Worm (Caenorhabditis elegans) whole organism, young adult: Measurements from ENCODE around the gene C54E4.4.

Experiments used
- B0035.1 ChIP-seq: sonication (generic microtip); optimal IDR thresholded peaks from 2 replicates; lab custom pipeline; 2016; ENCODE audit warnings: missing genetic modification characterization, mild to moderate bottlenecking, missing compliant biosample characterization, missing genotype, missing genetic modification reagents
- C06A6.2 ChIP-seq: fragments of 200-800 bp; sonication (Bioruptor generic); conservative IDR thresholded peaks from 2 replicates; pipeline ENCODE4 v1.3.6; 2022; ENCODE audit warnings: missing genetic modification characterization, missing compliant biosample characterization
- Y56A3A.18 ChIP-seq: fragments of 200-800 bp; sonication (Bioruptor generic); IDR thresholded peaks from 2 replicates; pipeline ENCODE4 v1.3.6; 2022; ENCODE audit warnings: missing genetic modification reagents, missing genetic modification characterization, missing compliant biosample characterization
- ZK185.1 ChIP-seq: sonication (generic microtip); optimal IDR thresholded peaks from 2 replicates; lab custom pipeline; 2016; ENCODE audit warnings: mild to moderate bottlenecking, missing genetic modification characterization, missing compliant biosample characterization; ENCODE audit not compliant: poor library complexity, severe bottlenecking
- aptf-3 ChIP-seq: fragments of 200-800 bp; sonication (Bioruptor generic); IDR thresholded peaks from 2 replicates; pipeline ENCODE4 v1.3.6; 2022; ENCODE audit warnings: missing genetic modification characterization, missing compliant biosample characterization
- bed-1 ChIP-seq: fragments of 200-800 bp; sonication (Bioruptor generic); IDR thresholded peaks from 2 replicates; pipeline ENCODE4 v1.3.6; 2022; ENCODE audit warnings: missing genetic modification reagents, missing genetic modification characterization, missing compliant biosample characterization
- bed-2 ChIP-seq: fragments of 200-800 bp; sonication (Bioruptor generic); IDR thresholded peaks from 2 replicates; pipeline ENCODE4 v1.3.6; 2022; ENCODE audit warnings: missing genetic modification reagents, missing genetic modification characterization, missing compliant biosample characterization
- die-1 ChIP-seq: sonication (generic microtip); optimal IDR thresholded peaks from 2 replicates; lab custom pipeline; 2016; ENCODE audit warnings: missing genotype, mild to moderate bottlenecking, missing genetic modification characterization, missing compliant biosample characterization
- ets-4 ChIP-seq: fragments of 200-800 bp; sonication (Bioruptor generic); optimal IDR thresholded peaks from 2 replicates; lab custom pipeline; 2018; ENCODE audit warnings: mild to moderate bottlenecking, missing genetic modification characterization, missing compliant biosample characterization
- gei-17 ChIP-seq: fragments of 200-800 bp; sonication (Bioruptor generic); optimal IDR thresholded peaks from 2 replicates; lab custom pipeline; 2018; ENCODE audit warnings: mild to moderate bottlenecking, missing genetic modification characterization, missing compliant biosample characterization
- hlh-12 ChIP-seq: sonication (generic microtip); optimal IDR thresholded peaks from 2 replicates; lab custom pipeline; 2016; ENCODE audit warnings: missing genetic modification characterization, missing compliant biosample characterization
- let-526 ChIP-seq: fragments of 200-800 bp; sonication (Bioruptor generic); IDR thresholded peaks from 2 replicates; pipeline ENCODE4 v1.3.6; 2022; ENCODE audit warnings: missing genetic modification reagents, missing genetic modification characterization, missing compliant biosample characterization
- lin-35 ChIP-seq, 3 experiments: fragments of 150-350 bp in 2 of 3; sonication (generic microtip) in 1 of 3; optimal IDR thresholded peaks; 2 replicates each; lab custom pipeline; 2014 to 2018; ENCODE audit warnings: missing biosample characterization in 3 of 3, missing genetic modification characterization in 3 of 3, missing genetic modification reagents in 3 of 3
- madf-10 ChIP-seq: sonication (generic microtip); optimal IDR thresholded peaks from 2 replicates; lab custom pipeline; 2016; ENCODE audit warnings: mild to moderate bottlenecking, missing genetic modification characterization, missing compliant biosample characterization
- madf-6 ChIP-seq: fragments of 200-800 bp; sonication (Bioruptor generic); IDR thresholded peaks from 2 replicates; pipeline ENCODE4 v1.3.6; 2022; ENCODE audit warnings: missing genetic modification reagents, missing genetic modification characterization, missing compliant biosample characterization
- mcd-1 ChIP-seq: fragments of 200-800 bp; sonication (Bioruptor generic); IDR thresholded peaks from 2 replicates; pipeline ENCODE4 v1.3.6; 2022; ENCODE audit warnings: missing genetic modification reagents, missing genetic modification characterization, missing compliant biosample characterization
- nfya-2 ChIP-seq: fragments of 200-800 bp; sonication (Bioruptor generic); IDR thresholded peaks from 2 replicates; pipeline ENCODE4 v1.3.6; 2022; ENCODE audit warnings: missing genetic modification reagents, missing genetic modification characterization, missing compliant biosample characterization
- nhr-179 ChIP-seq: sonication (generic microtip); optimal IDR thresholded peaks from 2 replicates; lab custom pipeline; 2016; ENCODE audit warnings: mild to moderate bottlenecking, missing genetic modification characterization, missing compliant biosample characterization
- nhr-27 ChIP-seq: fragments of 200-800 bp; sonication (Bioruptor generic); optimal IDR thresholded peaks from 2 replicates; lab custom pipeline; 2018; ENCODE audit warnings: mild to moderate bottlenecking, missing genetic modification characterization, moderate library complexity, missing compliant biosample characterization
- nhr-90 ChIP-seq: sonication (generic microtip); optimal IDR thresholded peaks from 2 replicates; lab custom pipeline; 2016; ENCODE audit warnings: missing genotype, mild to moderate bottlenecking, missing genetic modification characterization, missing compliant biosample characterization
- pbrm-1 ChIP-seq: fragments of 200-800 bp; sonication (Bioruptor generic); IDR thresholded peaks from 2 replicates; pipeline ENCODE4 v1.3.6; 2022; ENCODE audit warnings: missing genetic modification reagents, missing genetic modification characterization, missing compliant biosample characterization
- tbp1 ChIP-seq: fragments of 200-800 bp; sonication (Bioruptor generic); optimal IDR thresholded peaks from 2 replicates; lab custom pipeline; 2018; ENCODE audit warnings: mild to moderate bottlenecking, missing genetic modification characterization, missing compliant biosample characterization
- tbx-9 ChIP-seq: sonication (generic microtip); optimal IDR thresholded peaks from 2 replicates; lab custom pipeline; 2016; ENCODE audit warnings: borderline replicate concordance, missing genetic modification characterization, inconsistent platforms, missing compliant biosample characterization
- tlf-1 ChIP-seq: fragments of 200-800 bp; sonication (Bioruptor generic); optimal IDR thresholded peaks from 2 replicates; lab custom pipeline; 2018; ENCODE audit warnings: mild to moderate bottlenecking, missing genetic modification characterization, missing compliant biosample characterization
- zfh-2 ChIP-seq: fragments of 200-800 bp; sonication (Bioruptor generic); conservative IDR thresholded peaks from 2 replicates; pipeline ENCODE4 v1.3.6; 2022; ENCODE audit warnings: missing genetic modification reagents, missing genetic modification characterization, missing compliant biosample characterization

C54E4.4 gene

ce11 chrIV:2111300-2111874 is 57.0 kb downstream of the C54E4.4 start, which contains the start of gene che-6 (continued):
- no peak for TF ChIP-seq zfh-2 (GFP tag; lab: Robert Waterston, UW)
- TF ChIP-seq C06A6.2 (GFP tag; lab: Robert Waterston, UW) = no peak
- no peak for TF ChIP-seq let-526 (GFP tag; lab: Robert Waterston, UW)
- peak; percentile 59 for TF ChIP-seq tlf-1 (GFP tag; lab: Kevin White, UChicago)
- no peak for TF ChIP-seq bed-2 (GFP tag; lab: Robert Waterston, UW)
- peak; percentile 0 for TF ChIP-seq gei-17 (GFP tag; lab: Kevin White, UChicago)
- TF ChIP-seq lin-35 (GFP tag; optimal IDR thresholded peaks at IDR 0.05; lab: Kevin White, UChicago) = no peak
- peak; percentile 52 for TF ChIP-seq madf-10 (tag; lab: Kevin White, UChicago)
- no peak for TF ChIP-seq die-1 (tag; lab: Kevin White, UChicago)
- TF ChIP-seq aptf-3 (GFP tag; lab: Robert Waterston, UW) = 0 out of 2 replicates have a peak, but pooled peaks have one; percentile 24
- peak; percentile 62 for TF ChIP-seq nhr-90 (tag; lab: Kevin White, UChicago)
- no peak for TF ChIP-seq hlh-12 (tag; lab: Kevin White, UChicago)
- no peak for TF ChIP-seq ZK185.1 (tag; lab: Kevin White, UChicago)
- TF ChIP-seq pbrm-1 (GFP tag; lab: Robert Waterston, UW) = no peak
- TF ChIP-seq tbx-9 (tag; lab: Kevin White, UChicago) = no peak
- TF ChIP-seq madf-6 (GFP tag; lab: Robert Waterston, UW) = 0 out of 2 replicates have a peak, but pooled peaks have one; percentile 20
- no peak for TF ChIP-seq ets-4 (GFP tag; lab: Kevin White, UChicago)
- TF ChIP-seq Y56A3A.18 (GFP tag; lab: Robert Waterston, UW) = 0 out of 2 replicates have a peak, but pooled peaks have one; percentile 76
- no peak for TF ChIP-seq nhr-27 (tag; lab: Kevin White, UChicago)
- peak; percentile 29 for TF ChIP-seq tbp1 (GFP tag; lab: Kevin White, UChicago)
- TF ChIP-seq nfya-2 = no peak
- no peak for TF ChIP-seq nhr-179 (tag; lab: Kevin White, UChicago)
- no peak for TF ChIP-seq bed-1
- TF ChIP-seq mcd-1 = peak; percentile 43; the same call in 1 of the 2 replicates
- peak; percentile 70 for TF ChIP-seq B0035.1 (tag; lab: Kevin White, UChicago)
